Fruit fly (Drosophila melanogaster) whole organism, prepupa: ENCODE measurements around the gene CG31817.

ENCODE experiments used
- Blimp-1 ChIP-seq: fragments of 200-800 bp; sonication (Bioruptor generic); optimal IDR thresholded peaks from 3 replicates; lab custom pipeline; 2017; ENCODE audit warnings: missing biosample characterization, missing genetic modification characterization, mild to moderate bottlenecking, moderate library complexity, missing genetic modification reagents
- CG10631 ChIP-seq: fragments of 200-800 bp; sonication (Bioruptor generic); optimal IDR thresholded peaks from 2 replicates; lab custom pipeline; 2016; ENCODE audit warnings: missing biosample characterization, missing genetic modification characterization
- CG11762 ChIP-seq: fragments of 200-800 bp; sonication (Bioruptor generic); optimal IDR thresholded peaks from 3 replicates; lab custom pipeline; 2016; ENCODE audit warnings: missing biosample characterization, missing genetic modification characterization; ENCODE audit not compliant: insufficient read depth
- CG11902 ChIP-seq: fragments of 200-800 bp; sonication (Bioruptor generic); optimal IDR thresholded peaks from 3 replicates; lab custom pipeline; 2016; ENCODE audit warnings: missing biosample characterization, missing genetic modification characterization
- CG15336 ChIP-seq: fragments of 200-800 bp; sonication (Bioruptor generic); IDR thresholded peaks from 2 replicates; pipeline ENCODE4 v1.3.6; 2022; ENCODE audit warnings: missing biosample characterization, missing genetic modification characterization
- CG31627 ChIP-seq: fragments of 200-800 bp; sonication (Bioruptor generic); optimal IDR thresholded peaks from 3 replicates; lab custom pipeline; 2016; ENCODE audit warnings: missing biosample characterization, missing genetic modification characterization
- CG34406 ChIP-seq: fragments of 200-800 bp; sonication (Bioruptor generic); optimal IDR thresholded peaks from 3 replicates; lab custom pipeline; 2016; ENCODE audit warnings: missing biosample characterization, missing genetic modification characterization
- CG6163 ChIP-seq: fragments of 200-800 bp; sonication (Bioruptor generic); IDR thresholded peaks from 3 replicates; pipeline ENCODE4 v1.3.6; 2022; ENCODE audit warnings: missing biosample characterization, missing genetic modification characterization
- CG6276 ChIP-seq: fragments of 200-800 bp; sonication (Bioruptor generic); optimal IDR thresholded peaks from 2 replicates; lab custom pipeline; 2017; ENCODE audit warnings: missing biosample characterization, mild to moderate bottlenecking, missing genetic modification characterization
- CG6792 ChIP-seq: fragments of 200-800 bp; sonication (Bioruptor generic); optimal IDR thresholded peaks from 3 replicates; lab custom pipeline; 2016; ENCODE audit warnings: missing biosample characterization, missing genetic modification characterization
- CG6808 ChIP-seq: fragments of 200-800 bp; sonication (Bioruptor generic); optimal IDR thresholded peaks from 3 replicates; lab custom pipeline; 2017; ENCODE audit warnings: missing biosample characterization, missing genetic modification characterization, mild to moderate bottlenecking, moderate library complexity, missing genetic modification reagents
- CG8119 ChIP-seq: fragments of 200-800 bp; sonication (Bioruptor generic); IDR thresholded peaks from 3 replicates; pipeline ENCODE4 v1.3.6; 2022; ENCODE audit warnings: missing biosample characterization, missing genetic modification characterization
- CG8319 ChIP-seq: fragments of 200-800 bp; sonication (Bioruptor generic); optimal IDR thresholded peaks from 3 replicates; lab custom pipeline; 2016; ENCODE audit warnings: missing biosample characterization, missing genetic modification characterization
- CG9139 ChIP-seq: fragments of 200-800 bp; sonication (Bioruptor generic); optimal IDR thresholded peaks from 3 replicates; lab custom pipeline; 2017; ENCODE audit warnings: missing biosample characterization, mild to moderate bottlenecking, missing genetic modification characterization
- Eip78C ChIP-seq: fragments of 200-800 bp; sonication (Bioruptor generic); peaks from one replicate; lab custom pipeline; 2016; ENCODE audit warnings: missing biosample characterization, missing genetic modification characterization
- Eip93F ChIP-seq: fragments of 200-800 bp; sonication (Bioruptor generic); optimal IDR thresholded peaks from 2 replicates; lab custom pipeline; 2016; ENCODE audit warnings: missing biosample characterization, mild to moderate bottlenecking, missing genetic modification characterization
- Hr38 ChIP-seq: sonication (Bioruptor generic); optimal IDR thresholded peaks from 2 replicates; lab custom pipeline; 2016; ENCODE audit warnings: missing biosample characterization, missing genetic modification characterization
- Hr39 ChIP-seq: fragments of 200-800 bp; sonication (Bioruptor generic); optimal IDR thresholded peaks from 2 replicates; lab custom pipeline; 2016; ENCODE audit warnings: missing biosample characterization, missing genetic modification characterization
- Hr4 ChIP-seq: fragments of 200-800 bp; sonication (Bioruptor generic); optimal IDR thresholded peaks from 3 replicates; lab custom pipeline; 2016; ENCODE audit warnings: missing biosample characterization, missing genetic modification characterization
- Lpt ChIP-seq: fragments of 200-800 bp; sonication (Bioruptor generic); optimal IDR thresholded peaks from 3 replicates; lab custom pipeline; 2016; ENCODE audit warnings: missing biosample characterization, missing genetic modification characterization
- Met ChIP-seq: fragments of 200-800 bp; sonication (Bioruptor generic); optimal IDR thresholded peaks from 3 replicates; lab custom pipeline; 2016; ENCODE audit warnings: missing biosample characterization, missing genetic modification characterization
- Smox ChIP-seq: fragments of 200-800 bp; sonication (Bioruptor generic); optimal IDR thresholded peaks from 3 replicates; lab custom pipeline; 2016; ENCODE audit warnings: missing biosample characterization, missing genetic modification characterization
- Sox102F ChIP-seq: fragments of 200-800 bp; sonication (Bioruptor generic); optimal IDR thresholded peaks from 2 replicates; lab custom pipeline; 2016; ENCODE audit warnings: missing biosample characterization, mild to moderate bottlenecking, missing genetic modification characterization
- Sox14 ChIP-seq: fragments of 200-800 bp; sonication (Bioruptor generic); optimal IDR thresholded peaks from 3 replicates; lab custom pipeline; 2016; ENCODE audit warnings: missing biosample characterization, missing genetic modification characterization
- Sox15 ChIP-seq: fragments of 200-800 bp; sonication (Bioruptor generic); optimal IDR thresholded peaks from 3 replicates; lab custom pipeline; 2016; ENCODE audit warnings: missing biosample characterization, missing genetic modification characterization
- dsx ChIP-seq: fragments of 200-800 bp; optimal IDR thresholded peaks from 3 replicates; lab custom pipeline; 2019; ENCODE audit warnings: missing biosample characterization, mild to moderate bottlenecking, missing genetic modification characterization, moderate library complexity; ENCODE audit not compliant: poor library complexity, severe bottlenecking
- eg ChIP-seq: fragments of 200-800 bp; sonication (Bioruptor generic); IDR thresholded peaks from 3 replicates; pipeline ENCODE4 v1.3.6; 2022; ENCODE audit warnings: missing biosample characterization, missing genetic modification characterization
- fd59A ChIP-seq: fragments of 200-800 bp; sonication (Bioruptor generic); optimal IDR thresholded peaks from 2 replicates; lab custom pipeline; 2017; ENCODE audit warnings: missing biosample characterization, mild to moderate bottlenecking, missing genetic modification characterization, missing genetic modification reagents
- fd85E ChIP-seq: fragments of 200-800 bp; sonication (Bioruptor generic); optimal IDR thresholded peaks from 3 replicates; lab custom pipeline; 2016; ENCODE audit warnings: missing biosample characterization, missing genetic modification characterization
- lz ChIP-seq: fragments of 200-800 bp; sonication (Bioruptor generic); optimal IDR thresholded peaks from 3 replicates; lab custom pipeline; 2016; ENCODE audit warnings: missing biosample characterization, missing genetic modification characterization
- net ChIP-seq: fragments of 200-800 bp; sonication (Bioruptor generic); optimal IDR thresholded peaks from 3 replicates; lab custom pipeline; 2016; ENCODE audit warnings: missing biosample characterization, missing genetic modification characterization
- salr ChIP-seq, 2 experiments: fragments of 200-800 bp; sonication (Bioruptor generic); optimal IDR thresholded peaks; 3 replicates each; lab custom pipeline; 2016 to 2018; ENCODE audit warnings: missing biosample characterization in 2 of 2, missing genetic modification characterization in 2 of 2, mild to moderate bottlenecking in 1 of 2
- spab ChIP-seq: fragments of 200-800 bp; sonication (Bioruptor generic); optimal IDR thresholded peaks from 2 replicates; lab custom pipeline; 2017; ENCODE audit warnings: missing biosample characterization, mild to moderate bottlenecking, missing genetic modification characterization, missing genetic modification reagents
- vri ChIP-seq: fragments of 200-800 bp; sonication (Bioruptor generic); optimal IDR thresholded peaks from 3 replicates; lab custom pipeline; 2016; ENCODE audit warnings: missing biosample characterization, mild to moderate bottlenecking, missing genetic modification characterization

The CG31817 gene

DNA sequence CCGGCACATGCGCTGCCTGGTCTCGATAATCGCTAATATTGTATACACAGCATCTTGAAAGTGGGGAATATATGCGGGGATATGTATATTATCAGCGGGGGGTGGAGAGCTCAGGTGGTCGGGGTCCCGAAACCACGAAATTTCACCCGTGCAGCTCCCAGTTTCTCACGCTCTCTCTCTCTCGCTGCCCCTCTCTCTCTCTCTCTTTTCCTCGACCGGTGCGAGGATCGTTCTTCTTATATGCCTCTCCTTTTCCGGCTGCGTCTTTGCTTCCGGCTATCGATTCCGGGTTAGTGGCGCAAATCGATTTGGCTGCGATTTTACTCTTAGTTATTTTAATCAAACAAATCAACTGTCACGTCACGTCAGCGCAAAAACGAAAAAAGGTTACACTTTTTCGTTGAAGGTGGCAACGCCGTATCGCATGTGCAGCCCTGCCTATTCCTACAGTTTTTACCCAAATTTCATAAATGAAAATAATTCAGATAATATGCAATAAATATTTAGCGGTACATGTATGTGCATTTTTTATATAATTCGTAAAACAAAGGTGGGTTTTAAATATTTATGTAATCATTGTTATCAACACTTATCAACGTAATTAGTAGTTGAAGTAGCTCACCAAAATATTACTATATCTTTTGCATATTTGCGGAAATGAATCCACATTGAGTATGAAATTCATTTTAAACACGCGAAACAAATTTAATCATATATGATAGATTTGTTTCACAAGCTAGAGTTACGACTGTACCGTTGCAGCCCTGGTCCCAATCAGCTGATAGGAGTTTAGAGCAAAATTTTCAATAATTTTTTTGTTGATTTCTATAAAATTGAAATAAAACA lies 38.0 kb downstream of the CG31817 start, which contains the start of the genes heix and CG17328 (continued):
- peak; percentile 81 for TF ChIP-seq CG31627 (GFP tag; lab: Kevin White, UChicago)
- TF ChIP-seq CG11902 (GFP tag; lab: Kevin White, UChicago): peak; percentile 74
- peak; percentile 77 for TF ChIP-seq Met (GFP tag; lab: Kevin White, UChicago)

DNA sequence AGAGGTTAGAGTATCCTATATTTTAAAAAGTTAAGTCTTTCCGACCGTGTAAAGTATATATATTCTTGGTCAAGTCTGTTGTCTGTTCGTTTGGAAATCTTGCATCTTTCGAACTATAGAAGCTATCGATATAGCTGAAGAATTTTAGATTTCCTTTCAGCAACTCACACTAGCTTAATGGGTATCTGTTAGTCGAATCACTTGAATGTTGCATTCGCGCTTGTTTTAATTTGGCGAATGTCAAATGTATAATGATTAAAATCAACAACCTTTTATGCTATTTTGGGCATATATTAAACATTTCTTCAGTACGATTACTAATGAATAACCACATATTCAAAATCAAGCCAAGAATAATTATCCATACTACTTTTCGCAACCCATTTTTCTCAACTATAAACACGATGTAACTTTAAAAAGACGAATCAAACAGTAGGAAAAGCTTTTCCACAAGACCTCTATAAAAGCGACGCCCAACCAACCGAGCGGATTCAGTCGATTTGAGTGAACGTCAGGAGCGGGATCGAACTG lies 43.9 kb downstream of the CG31817 start, which contains the start of gene Cyp303a1:
TSS of gene Cyp303a1 (plus strand) at position 481 of the 531 bp plus-strand sequence.
- TF ChIP-seq lz (GFP tag; lab: Kevin White, UChicago) (no peak), Eip78C (GFP tag; lab: Kevin White, UChicago) (no peak), CG6276 (GFP tag; lab: Kevin White, UChicago) (no peak), CG10631 (GFP tag; lab: Kevin White, UChicago) (no peak), net (no peak), CG34406 (GFP tag; lab: Kevin White, UChicago) (no peak), Sox102F (GFP tag; lab: Kevin White, UChicago) (no peak), vri (GFP tag; lab: Kevin White, UChicago) (no peak), CG6792 (no peak), Hr39 (GFP tag; lab: Kevin White, UChicago) (no peak), dsx (GFP tag; lab: Kevin White, UChicago) (no peak), Sox15 (GFP tag; lab: Kevin White, UChicago) (no peak), salr (GFP tag; optimal IDR thresholded peaks at IDR 0.05; lab: Kevin White, UChicago) (no peak)

DNA sequence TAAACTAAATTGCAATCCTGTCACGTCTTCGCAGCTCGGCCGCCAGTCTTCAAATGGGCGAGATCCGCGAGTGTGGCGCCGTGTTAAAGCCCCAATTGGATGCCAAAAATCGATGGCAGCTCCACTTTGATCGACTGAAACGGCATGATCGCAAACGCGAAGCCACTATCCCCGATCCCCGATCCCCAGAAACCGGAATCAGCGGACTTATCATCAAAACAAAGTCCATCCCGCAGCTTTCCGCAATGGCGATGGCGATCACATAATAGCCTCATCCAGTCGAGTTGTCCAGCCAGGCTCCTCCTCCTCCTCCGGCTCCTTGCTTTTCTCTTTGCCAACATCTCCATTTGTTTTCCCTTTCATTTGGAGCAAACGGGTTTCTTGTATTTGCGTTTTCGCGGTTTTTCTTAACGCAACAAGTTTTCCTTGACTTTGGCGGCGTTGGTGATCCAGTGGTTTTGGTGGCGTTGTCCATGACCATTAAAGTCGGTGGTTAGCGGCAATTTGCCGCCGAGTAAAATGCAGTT lies 44.6 kb downstream of the CG31817 start, which contains the start of gene CG13258:
TSS of gene CG13258 (minus strand) at position 51 of the 527 bp plus-strand sequence.
- TF ChIP-seq Smox: no peak
- TF ChIP-seq eg: 0 out of 3 replicates have a peak, but pooled peaks have one; percentile 24
- no peak for TF ChIP-seq Sox102F (GFP tag; lab: Kevin White, UChicago)
- peak; percentile 27 for TF ChIP-seq CG6276 (GFP tag; lab: Kevin White, UChicago)
- no peak for TF ChIP-seq CG6808 (GFP tag; lab: Kevin White, UChicago)
- no peak for TF ChIP-seq spab (GFP tag; lab: Kevin White, UChicago)
- TF ChIP-seq CG8119 (GFP tag; lab: Robert Waterston, UW): peak; percentile 35; the same call in 1 of the 3 replicates
- no peak for TF ChIP-seq Eip78C (GFP tag; lab: Kevin White, UChicago)
- no peak for TF ChIP-seq Hr38 (GFP tag; lab: Kevin White, UChicago)
- TF ChIP-seq fd85E: no peak
- TF ChIP-seq CG9139 (GFP tag; lab: Kevin White, UChicago): no peak
- no peak for TF ChIP-seq Hr4 (GFP tag; lab: Kevin White, UChicago)
- no peak for TF ChIP-seq Eip93F
- no peak for TF ChIP-seq Sox14 (GFP tag; lab: Kevin White, UChicago)
- peak; percentile 47; the same call in 1 of the 2 replicates for TF ChIP-seq CG15336 (GFP tag; lab: Robert Waterston, UW)
- TF ChIP-seq Blimp-1: peak; percentile 90
- no peak for TF ChIP-seq CG6163 (GFP tag; lab: Robert Waterston, UW)
- peak; percentile 31 for TF ChIP-seq Lpt
- TF ChIP-seq CG8319 (GFP tag; lab: Kevin White, UChicago): no peak
- no peak for TF ChIP-seq CG11762 (GFP tag; lab: Kevin White, UChicago)
- no peak for TF ChIP-seq CG34406 (GFP tag; lab: Kevin White, UChicago)
- TF ChIP-seq fd59A: no peak
